Worm (Caenorhabditis elegans): ENCODE measurements around the gene map-1.

ce11 chrIV:3653420-3653823 lies 33.2 kb downstream of the map-1 start:
- TF ChIP-seq flh-1 (GFP tag; optimal IDR thresholded peaks at IDR 0.05): no peak
- no peak for TF ChIP-seq nhr-237 (tag; optimal IDR thresholded peaks at IDR 0.05)
- TF ChIP-seq nhr-28 (tag; optimal IDR thresholded peaks at IDR 0.05): no peak
- no peak for TF ChIP-seq snpc-4 (tag; optimal IDR thresholded peaks at IDR 0.05)
- no peak for TF ChIP-seq ztf-11 (tag; optimal IDR thresholded peaks at IDR 0.05)
- TF ChIP-seq mls-2 (tag; optimal IDR thresholded peaks at IDR 0.05): no peak
- no peak for TF ChIP-seq nhr-76 (tag; optimal IDR thresholded peaks at IDR 0.05)
- no peak for TF ChIP-seq hlh-1 (tag; optimal IDR thresholded peaks at IDR 0.05)
